Worm (Caenorhabditis elegans) whole organism, L2 larva: Measurements from ENCODE around the gene srv-19.
A peak's percentile ranks its signal among the peaks of the same experiment; 100 is the strongest.

Experiments used
- C34F6.9 ChIP-seq: fragments of 150-350 bp; optimal IDR thresholded peaks from 2 replicates; lab custom pipeline; 2014; ENCODE audit warnings: missing biosample characterization, missing genetic modification characterization
- F13H6.1 ChIP-seq: sonication (generic microtip); optimal IDR thresholded peaks from 2 replicates; lab custom pipeline; 2016; ENCODE audit warnings: missing genetic modification characterization, missing compliant biosample characterization
- R02D3.7 ChIP-seq: fragments of 150-350 bp; optimal IDR thresholded peaks from 2 replicates; lab custom pipeline; 2014; ENCODE audit warnings: missing biosample characterization, missing genetic modification characterization
- Y55F3AM.14 ChIP-seq: fragments of 200-800 bp; sonication (Bioruptor generic); optimal IDR thresholded peaks from 2 replicates; lab custom pipeline; 2018; ENCODE audit warnings: mild to moderate bottlenecking, missing genetic modification characterization, missing compliant biosample characterization
- ZK546.5 ChIP-seq: sonication (generic microtip); optimal IDR thresholded peaks from 2 replicates; lab custom pipeline; 2017; ENCODE audit warnings: missing biosample characterization, missing genetic modification characterization
- alr-1 ChIP-seq: fragments of 150-350 bp; optimal IDR thresholded peaks from 2 replicates; lab custom pipeline; 2014; ENCODE audit warnings: missing biosample characterization, missing genetic modification characterization
- aly-2 ChIP-seq: fragments of 150-350 bp; optimal IDR thresholded peaks from 2 replicates; lab custom pipeline; 2014; ENCODE audit warnings: missing biosample characterization, missing genetic modification characterization
- ama-1 ChIP-seq: fragments of 150-350 bp; optimal IDR thresholded peaks from 2 replicates; lab custom pipeline; 2018; ENCODE audit warnings: inconsistent platforms
- ceh-16 ChIP-seq: fragments of 150-350 bp; optimal IDR thresholded peaks from 2 replicates; lab custom pipeline; 2014; ENCODE audit warnings: missing biosample characterization, missing genetic modification characterization
- ceh-82 ChIP-seq: fragments of 150-350 bp; optimal IDR thresholded peaks from 2 replicates; lab custom pipeline; 2014; ENCODE audit warnings: missing biosample characterization, missing genetic modification characterization
- crh-2 ChIP-seq: sonication (generic microtip); optimal IDR thresholded peaks from 2 replicates; lab custom pipeline; 2017; ENCODE audit warnings: missing biosample characterization, missing genetic modification characterization
- dmd-4 ChIP-seq: sonication (generic microtip); optimal IDR thresholded peaks from 2 replicates; lab custom pipeline; 2017; ENCODE audit warnings: missing biosample characterization, missing genetic modification characterization
- egl-27 ChIP-seq: sonication (generic microtip); optimal IDR thresholded peaks from 3 replicates; lab custom pipeline; 2017; ENCODE audit warnings: missing biosample characterization, missing genetic modification reagents, missing genetic modification characterization
- elt-1 ChIP-seq: fragments of 150-350 bp; optimal IDR thresholded peaks from 2 replicates; lab custom pipeline; 2014; ENCODE audit warnings: missing biosample characterization, missing genetic modification characterization
- gmeb-1 ChIP-seq: fragments of 150-350 bp; optimal IDR thresholded peaks from 2 replicates; lab custom pipeline; 2014; ENCODE audit warnings: missing biosample characterization, missing genetic modification characterization
- lin-11 ChIP-seq: fragments of 150-350 bp; sonication (generic microtip); optimal IDR thresholded peaks from 2 replicates; lab custom pipeline; 2014; ENCODE audit warnings: missing biosample characterization, missing genetic modification characterization, inconsistent platforms, mixed read lengths
- lin-13 ChIP-seq: fragments of 150-350 bp; optimal IDR thresholded peaks from 2 replicates; lab custom pipeline; 2014; ENCODE audit warnings: missing biosample characterization, missing genetic modification reagents, missing genetic modification characterization
- lin-39 ChIP-seq: fragments of 150-350 bp; optimal IDR thresholded peaks from 2 replicates; lab custom pipeline; 2014; ENCODE audit warnings: missing biosample characterization, missing genetic modification reagents, missing genetic modification characterization
- mab-5 ChIP-seq: fragments of 150-350 bp; optimal IDR thresholded peaks from 2 replicates; lab custom pipeline; 2014; ENCODE audit warnings: missing biosample characterization, missing genetic modification characterization
- mbf-1 ChIP-seq: sonication (generic microtip); optimal IDR thresholded peaks from 2 replicates; lab custom pipeline; 2017; ENCODE audit warnings: missing biosample characterization, missing genetic modification characterization
- mdl-1 ChIP-seq, 2 experiments: fragments of 150-350 bp in 1 of 2; sonication (generic microtip) in 1 of 2; optimal IDR thresholded peaks; 2 replicates each; lab custom pipeline; 2017; ENCODE audit warnings: missing biosample characterization in 2 of 2, missing genetic modification characterization in 2 of 2
- nhr-10 ChIP-seq: sonication (generic microtip); optimal IDR thresholded peaks from 2 replicates; lab custom pipeline; 2017; ENCODE audit warnings: missing biosample characterization, missing genetic modification characterization
- nhr-11 ChIP-seq: fragments of 150-350 bp; optimal IDR thresholded peaks from 2 replicates; lab custom pipeline; 2014; ENCODE audit warnings: missing biosample characterization, missing genetic modification characterization
- nhr-129 ChIP-seq: fragments of 150-350 bp; optimal IDR thresholded peaks from 2 replicates; lab custom pipeline; 2014; ENCODE audit warnings: missing biosample characterization, missing genetic modification characterization
- nhr-21 ChIP-seq: fragments of 150-350 bp; optimal IDR thresholded peaks from 2 replicates; lab custom pipeline; 2014; ENCODE audit warnings: missing biosample characterization, missing genetic modification characterization
- nhr-23 ChIP-seq: fragments of 150-350 bp; optimal IDR thresholded peaks from 2 replicates; lab custom pipeline; 2014; ENCODE audit warnings: missing biosample characterization, missing genetic modification reagents, missing genetic modification characterization
- nhr-237 ChIP-seq: fragments of 150-350 bp; optimal IDR thresholded peaks from 2 replicates; lab custom pipeline; 2014; ENCODE audit warnings: missing biosample characterization, missing genetic modification characterization
- nhr-25 ChIP-seq: fragments of 150-350 bp; sonication (generic microtip); optimal IDR thresholded peaks from 3 replicates; lab custom pipeline; 2014; ENCODE audit warnings: missing biosample characterization, missing genetic modification characterization
- nhr-6 ChIP-seq: fragments of 150-350 bp; optimal IDR thresholded peaks from 2 replicates; lab custom pipeline; 2014; ENCODE audit warnings: missing biosample characterization, missing genetic modification characterization
- nhr-77 ChIP-seq: fragments of 150-350 bp; optimal IDR thresholded peaks from 2 replicates; lab custom pipeline; 2014; ENCODE audit warnings: missing biosample characterization, missing genetic modification characterization
- peb-1 ChIP-seq: fragments of 150-350 bp; optimal IDR thresholded peaks from 2 replicates; lab custom pipeline; 2014; ENCODE audit warnings: missing biosample characterization, missing genetic modification characterization
- sem-4 ChIP-seq: fragments of 150-350 bp; optimal IDR thresholded peaks from 2 replicates; lab custom pipeline; 2014; ENCODE audit warnings: missing biosample characterization, missing genetic modification reagents, missing genetic modification characterization
- skn-1 ChIP-seq: sonication (generic microtip); optimal IDR thresholded peaks from 2 replicates; lab custom pipeline; 2017; ENCODE audit warnings: missing biosample characterization, missing genetic modification characterization
- sma-3 ChIP-seq: sonication (generic microtip); optimal IDR thresholded peaks from 2 replicates; lab custom pipeline; 2016; ENCODE audit warnings: missing genetic modification reagents, missing genetic modification characterization, missing compliant biosample characterization
- sma-9 ChIP-seq, 2 experiments: fragments of 150-350 bp in 1 of 2; sonication (generic microtip) in 1 of 2; optimal IDR thresholded peaks; 2 replicates each; lab custom pipeline; 2014 to 2016; ENCODE audit warnings: missing genetic modification characterization in 2 of 2, mild to moderate bottlenecking in 1 of 2, missing biosample characterization in 1 of 2, missing compliant biosample characterization in 1 of 2, missing genetic modification reagents in 1 of 2, moderate library complexity in 1 of 2
- snpc-4 ChIP-seq: fragments of 150-350 bp; optimal IDR thresholded peaks from 2 replicates; lab custom pipeline; 2014; ENCODE audit warnings: missing biosample characterization, missing genetic modification characterization
- unc-39 ChIP-seq: fragments of 150-350 bp; optimal IDR thresholded peaks from 2 replicates; lab custom pipeline; 2014; ENCODE audit warnings: missing biosample characterization, missing genetic modification characterization
- unc-55 ChIP-seq: fragments of 150-350 bp; sonication (generic microtip); optimal IDR thresholded peaks from 3 replicates; lab custom pipeline; 2014; ENCODE audit warnings: missing biosample characterization, missing genetic modification reagents, missing genetic modification characterization
- unc-62 ChIP-seq: fragments of 150-350 bp; optimal IDR thresholded peaks from 2 replicates; lab custom pipeline; 2014; ENCODE audit warnings: missing biosample characterization, missing genetic modification reagents, missing genetic modification characterization
- zag-1 ChIP-seq: fragments of 150-350 bp; optimal IDR thresholded peaks from 2 replicates; lab custom pipeline; 2014; ENCODE audit warnings: missing biosample characterization, missing genetic modification characterization
- ztf-1 ChIP-seq: fragments of 200-800 bp; sonication (Bioruptor generic); conservative IDR thresholded peaks from 2 replicates; pipeline ENCODE4 v1.3.6; 2022; ENCODE audit warnings: missing genetic modification characterization, missing compliant biosample characterization
- ztf-4 ChIP-seq: fragments of 150-350 bp; optimal IDR thresholded peaks from 2 replicates; lab custom pipeline; 2014; ENCODE audit warnings: missing biosample characterization, missing genetic modification characterization

Gene srv-19

DNA sequence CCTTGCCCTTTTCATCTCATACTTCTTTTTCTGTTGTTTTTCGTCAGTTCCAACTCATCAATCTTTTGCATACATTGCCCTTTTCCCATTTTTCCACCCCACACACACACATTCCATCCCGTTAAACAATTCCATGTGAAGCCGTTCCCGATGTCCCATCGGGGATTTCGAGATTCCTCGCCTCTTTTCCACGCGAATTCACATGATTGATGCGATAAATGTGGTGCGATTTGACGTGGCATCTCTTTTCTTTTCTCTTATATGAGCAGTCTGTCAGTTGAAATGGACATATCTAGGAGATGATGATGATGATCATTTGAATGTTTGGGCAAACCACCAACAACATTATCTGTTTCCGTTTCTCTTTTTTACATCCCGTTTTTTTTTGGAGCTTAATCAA lies 39.5 kb downstream of the srv-19 start:
- TF ChIP-seq lin-39 (tag; lab: Kevin White, UChicago) (no peak), nhr-11 (tag; lab: Kevin White, UChicago) (no peak), dmd-4 (tag; lab: Kevin White, UChicago) (no peak), lin-11 (tag; lab: Kevin White, UChicago) (no peak), C34F6.9 (no peak), crh-2 (tag; lab: Kevin White, UChicago) (peak; percentile 62), mab-5 (peak; percentile 71), nhr-23 (tag; lab: Kevin White, UChicago) (no peak), gmeb-1 (tag; lab: Kevin White, UChicago) (no peak), ceh-82 (tag; lab: Kevin White, UChicago) (no peak), alr-1 (tag; lab: Kevin White, UChicago) (no peak), nhr-10 (tag; lab: Kevin White, UChicago) (no peak), aly-2 (tag; lab: Kevin White, UChicago) (no peak), ama-1 (lab: Kevin White, UChicago) (no peak), skn-1 (no peak)

DNA sequence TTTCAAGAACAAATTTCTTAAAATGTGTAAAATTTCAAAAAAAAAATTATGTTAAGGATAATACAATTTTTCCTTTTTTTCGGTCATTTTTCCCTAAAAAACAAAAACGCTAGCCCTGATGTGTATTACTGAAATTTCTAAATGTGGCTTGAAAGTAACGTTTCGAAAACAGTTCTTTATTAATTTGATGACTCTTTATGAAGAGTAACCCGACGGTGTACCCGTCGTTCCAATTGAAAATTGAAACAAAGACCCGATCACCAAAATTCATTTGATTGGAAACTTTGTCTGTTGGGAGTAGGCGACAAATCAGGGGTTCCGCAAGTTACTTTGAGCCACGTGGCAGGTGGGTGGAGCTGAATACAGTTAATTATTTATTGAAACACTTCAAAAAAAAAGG lies 40.9 kb downstream of the srv-19 start:
- TF ChIP-seq lin-39 (tag; lab: Kevin White, UChicago) = no peak
- no peak for TF ChIP-seq snpc-4 (tag; lab: Kevin White, UChicago)
- no peak for TF ChIP-seq zag-1 (tag; lab: Kevin White, UChicago)
- TF ChIP-seq nhr-129 = no peak
- no peak for TF ChIP-seq ztf-1 (GFP tag; lab: Robert Waterston, UW)
- no peak for TF ChIP-seq peb-1 (tag; lab: Kevin White, UChicago)
- TF ChIP-seq nhr-10 (tag; lab: Kevin White, UChicago) = no peak
- no peak for TF ChIP-seq lin-13 (GFP tag; lab: Kevin White, UChicago)
- no peak for TF ChIP-seq nhr-21 (tag; lab: Kevin White, UChicago)
- no peak for TF ChIP-seq egl-27 (tag; lab: Kevin White, UChicago)
- no peak for TF ChIP-seq Y55F3AM.14 (GFP tag; lab: Kevin White, UChicago)
- TF ChIP-seq nhr-77 = no peak
- TF ChIP-seq skn-1 = no peak

DNA sequence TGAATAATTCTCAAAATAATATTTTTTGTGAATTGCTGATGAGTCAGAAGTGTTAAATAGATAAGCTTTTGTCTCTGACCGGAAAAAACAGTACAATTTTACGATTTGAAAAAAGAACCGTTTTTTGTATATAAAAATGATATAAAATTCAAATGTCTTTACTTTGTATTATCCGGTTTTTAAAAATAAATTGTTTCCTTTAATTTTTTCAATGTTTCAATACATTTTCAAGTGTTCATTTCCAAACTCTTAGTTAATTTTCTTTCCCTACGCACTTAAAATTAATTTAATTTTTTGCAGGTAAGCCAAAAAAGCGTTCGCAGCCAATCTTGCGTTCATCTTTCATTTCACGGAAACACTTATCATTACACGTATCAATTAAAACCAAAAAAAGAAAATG lies 49.2 kb downstream of the srv-19 start, which contains the start of gene egal-1:
Gene egal-1, plus strand, starts transcription at position 301 of the 400 bp plus-strand sequence.
- TF ChIP-seq alr-1 (tag; lab: Kevin White, UChicago) (no peak), nhr-129 (no peak), crh-2 (tag; lab: Kevin White, UChicago) (no peak), unc-39 (no peak), ceh-16 (tag; lab: Kevin White, UChicago) (no peak), mab-5 (no peak), lin-13 (GFP tag; lab: Kevin White, UChicago) (no peak), unc-62 (GFP tag; lab: Kevin White, UChicago) (no peak), ztf-1 (GFP tag; lab: Robert Waterston, UW) (no peak), zag-1 (tag; lab: Kevin White, UChicago) (no peak), mdl-1 (tag; optimal IDR thresholded peaks at IDR 0.05; lab: Kevin White, UChicago) (no peak), nhr-25 (tag; lab: Kevin White, UChicago) (no peak), ztf-4 (no peak), egl-27 (tag; lab: Kevin White, UChicago) (no peak), Y55F3AM.14 (GFP tag; lab: Kevin White, UChicago) (no peak), peb-1 (tag; lab: Kevin White, UChicago) (no peak), F13H6.1 (tag; lab: Kevin White, UChicago) (no peak), R02D3.7 (no peak), aly-2 (tag; lab: Kevin White, UChicago) (no peak), ceh-82 (tag; lab: Kevin White, UChicago) (no peak)

DNA sequence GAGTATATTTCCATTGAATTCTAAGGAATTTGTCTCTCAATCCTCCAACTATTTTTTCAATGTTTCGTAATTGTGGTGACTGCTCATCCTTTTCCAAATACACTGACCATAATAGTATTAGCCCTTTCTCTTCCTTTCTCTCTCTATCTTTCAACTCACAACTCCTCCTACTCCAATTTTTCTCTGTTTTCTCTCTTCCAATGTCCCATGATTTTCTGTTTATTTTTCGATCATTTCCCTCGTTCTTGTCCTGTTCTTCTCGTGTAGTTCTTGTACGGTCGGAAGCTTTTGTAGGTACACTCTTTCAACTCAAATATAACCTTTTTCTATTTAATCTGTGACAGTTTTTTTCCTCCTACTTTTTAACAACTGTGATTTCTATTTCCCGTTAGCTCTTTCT lies 51.7 kb downstream of the srv-19 start:
- TF ChIP-seq unc-55 (GFP tag; lab: Kevin White, UChicago) (peak; percentile 14), F13H6.1 (tag; lab: Kevin White, UChicago) (peak; percentile 62), mdl-1 (tag; optimal IDR thresholded peaks at IDR 0.05; lab: Kevin White, UChicago) (no peak), sem-4 (tag; lab: Kevin White, UChicago) (no peak), skn-1 (no peak), C34F6.9 (peak; percentile 7), ama-1 (lab: Kevin White, UChicago) (no peak), nhr-6 (no peak), ztf-1 (GFP tag; lab: Robert Waterston, UW) (no peak), nhr-25 (tag; lab: Kevin White, UChicago) (no peak), dmd-4 (tag; lab: Kevin White, UChicago) (no peak), ceh-82 (tag; lab: Kevin White, UChicago) (no peak), zag-1 (tag; lab: Kevin White, UChicago) (no peak), crh-2 (tag; lab: Kevin White, UChicago) (no peak), nhr-129 (peak; percentile 62), nhr-237 (tag; lab: Kevin White, UChicago) (no peak), ztf-4 (no peak), ZK546.5 (tag; lab: Kevin White, UChicago) (no peak), nhr-23 (tag; lab: Kevin White, UChicago) (no peak), snpc-4 (tag; lab: Kevin White, UChicago) (no peak), peb-1 (tag; lab: Kevin White, UChicago) (no peak), nhr-11 (tag; lab: Kevin White, UChicago) (no peak), unc-39 (no peak), aly-2 (tag; lab: Kevin White, UChicago) (no peak), gmeb-1 (tag; lab: Kevin White, UChicago) (no peak), ceh-16 (tag; lab: Kevin White, UChicago) (no peak), sma-3 (GFP tag; lab: Kevin White, UChicago) (no peak), lin-13 (GFP tag; lab: Kevin White, UChicago) (no peak), alr-1 (tag; lab: Kevin White, UChicago) (no peak), lin-39 (tag; lab: Kevin White, UChicago) (no peak), mbf-1 (tag; lab: Kevin White, UChicago) (no peak), egl-27 (tag; lab: Kevin White, UChicago) (no peak), elt-1 (tag; lab: Kevin White, UChicago) (no peak), sma-9 (GFP tag; optimal IDR thresholded peaks at IDR 0.05; lab: Kevin White, UChicago) (no peak), sma-9 (tag; optimal IDR thresholded peaks at IDR 0.05; lab: Kevin White, UChicago) (no peak)
